Fruit fly (Drosophila melanogaster) Kc167 (cell line): ENCODE data around the gene Dsk.

Source experiments
- Myc ChIP-seq: fragments of >200 bp; optimal IDR thresholded peaks from 2 replicates; lab custom pipeline; 2017; ENCODE audit warnings: missing external identifiers
- Sin3A ChIP-seq: fragments of >200 bp; optimal IDR thresholded peaks from 2 replicates; lab custom pipeline; 2018; ENCODE audit warnings: missing external identifiers
- h ChIP-seq: fragments of >200 bp; optimal IDR thresholded peaks from 3 replicates; lab custom pipeline; 2018; ENCODE audit warnings: missing external identifiers
- insv ChIP-seq: fragments of >200 bp; optimal IDR thresholded peaks from 3 replicates; lab custom pipeline; 2018; ENCODE audit warnings: missing external identifiers
- psq ChIP-seq: fragments of >200 bp; optimal IDR thresholded peaks from 2 replicates; lab custom pipeline; 2017; ENCODE audit warnings: missing external identifiers
- ttk ChIP-seq: sonication (Bioruptor generic); optimal IDR thresholded peaks from 2 replicates; lab custom pipeline; 2017; ENCODE audit warnings: missing external identifiers

Dsk gene

DNA sequence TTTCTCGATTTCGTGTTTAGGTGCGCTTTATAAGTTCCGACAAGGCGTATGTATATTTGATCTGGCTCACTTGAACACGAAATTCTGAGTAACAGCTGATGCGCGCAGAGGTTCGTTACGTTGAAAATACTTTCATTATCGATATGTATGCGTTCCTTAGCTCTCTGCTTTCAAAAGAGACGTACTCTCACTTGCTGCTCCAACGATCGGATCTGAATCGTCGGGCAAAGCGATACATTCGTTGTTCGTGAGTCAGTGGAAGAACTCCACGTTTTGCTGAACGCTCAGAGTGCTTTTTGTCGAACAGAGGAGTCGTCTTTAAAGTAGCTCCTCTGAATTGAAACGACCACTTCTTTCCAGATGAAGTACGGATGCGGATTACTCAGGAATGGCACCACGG is 7.0 kb upstream of the Dsk start, which contains the start of gene beta-Man:
Gene beta-Man, plus strand, starts transcription at position 152 of the 400 bp plus-strand sequence.
- TF ChIP-seq Myc (lab: Kevin White, UChicago) (no peak), Sin3A (lab: Kevin White, UChicago) (no peak), ttk (no peak), insv (lab: Kevin White, UChicago) (no peak), h (lab: Kevin White, UChicago) (no peak), psq (lab: Kevin White, UChicago) (no peak)

DNA sequence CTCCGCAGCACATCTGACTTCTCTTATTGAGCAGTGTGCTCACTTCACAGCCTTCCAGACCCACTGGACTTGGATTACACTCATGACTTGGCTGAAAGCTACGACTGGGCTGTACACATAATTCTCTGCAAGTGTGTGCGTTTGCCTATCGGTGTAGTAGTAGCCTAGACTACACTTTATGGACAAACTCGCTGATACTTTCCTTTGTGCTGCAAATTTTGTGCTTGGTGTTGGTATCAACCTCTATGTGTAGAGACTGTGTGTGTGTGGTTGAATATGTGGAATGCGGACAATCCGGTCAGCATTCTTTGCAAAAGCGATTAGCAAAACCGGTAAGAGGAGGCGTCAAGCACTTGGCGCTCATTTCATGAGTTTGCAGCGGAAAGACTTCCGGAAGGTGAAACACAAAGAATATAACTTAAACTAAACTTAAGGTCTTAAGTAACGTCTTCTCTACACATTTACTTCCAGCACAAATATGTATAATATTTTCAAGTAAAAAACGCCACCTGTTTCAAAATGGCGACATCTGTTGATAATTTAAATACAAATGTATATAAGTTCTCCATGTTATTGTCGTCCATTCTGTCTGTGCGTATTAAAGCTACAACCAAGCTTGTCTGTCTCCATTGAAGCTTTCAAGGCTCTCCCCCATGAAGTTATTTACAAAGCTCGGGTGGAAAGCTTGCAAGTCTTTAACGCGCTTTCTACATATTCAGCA is 3.1 kb downstream of the Dsk start:
- TF ChIP-seq Myc (lab: Kevin White, UChicago) (no peak), insv (lab: Kevin White, UChicago) (no peak), ttk (no peak), Sin3A (lab: Kevin White, UChicago) (no peak), h (lab: Kevin White, UChicago) (no peak), psq (lab: Kevin White, UChicago) (no peak)

DNA sequence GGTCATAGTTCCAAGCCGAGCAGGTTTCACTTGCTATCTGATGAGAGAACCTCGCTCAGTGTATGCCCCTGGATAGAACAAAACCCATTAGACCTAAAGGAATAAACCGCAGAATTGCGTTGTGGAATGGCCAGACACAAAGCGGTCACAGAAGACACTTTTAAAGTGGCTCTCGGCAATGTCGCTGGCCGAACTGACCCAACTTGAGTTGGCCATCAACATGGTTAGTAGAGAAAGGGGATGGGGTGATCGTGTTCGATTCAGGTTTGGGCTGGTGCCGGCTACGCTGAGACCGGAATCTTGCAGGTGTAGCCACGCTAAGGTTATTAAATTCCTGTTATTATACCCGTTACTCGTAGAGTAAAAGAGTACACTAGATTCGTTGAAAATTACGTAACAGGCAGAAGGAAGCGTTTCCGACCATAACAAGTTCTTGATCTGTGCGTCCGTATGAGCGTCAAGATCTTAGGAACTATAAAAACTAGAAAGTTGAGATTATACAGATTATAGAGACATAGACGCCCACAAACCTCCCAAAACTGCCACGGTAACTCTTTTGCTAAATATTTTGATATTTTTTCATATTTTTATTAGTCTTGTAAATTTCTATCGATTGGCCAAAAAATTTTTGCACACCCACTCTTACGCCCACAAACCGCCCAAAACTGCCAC is 9.4 kb downstream of the Dsk start:
- TF ChIP-seq Sin3A (lab: Kevin White, UChicago): no peak

DNA sequence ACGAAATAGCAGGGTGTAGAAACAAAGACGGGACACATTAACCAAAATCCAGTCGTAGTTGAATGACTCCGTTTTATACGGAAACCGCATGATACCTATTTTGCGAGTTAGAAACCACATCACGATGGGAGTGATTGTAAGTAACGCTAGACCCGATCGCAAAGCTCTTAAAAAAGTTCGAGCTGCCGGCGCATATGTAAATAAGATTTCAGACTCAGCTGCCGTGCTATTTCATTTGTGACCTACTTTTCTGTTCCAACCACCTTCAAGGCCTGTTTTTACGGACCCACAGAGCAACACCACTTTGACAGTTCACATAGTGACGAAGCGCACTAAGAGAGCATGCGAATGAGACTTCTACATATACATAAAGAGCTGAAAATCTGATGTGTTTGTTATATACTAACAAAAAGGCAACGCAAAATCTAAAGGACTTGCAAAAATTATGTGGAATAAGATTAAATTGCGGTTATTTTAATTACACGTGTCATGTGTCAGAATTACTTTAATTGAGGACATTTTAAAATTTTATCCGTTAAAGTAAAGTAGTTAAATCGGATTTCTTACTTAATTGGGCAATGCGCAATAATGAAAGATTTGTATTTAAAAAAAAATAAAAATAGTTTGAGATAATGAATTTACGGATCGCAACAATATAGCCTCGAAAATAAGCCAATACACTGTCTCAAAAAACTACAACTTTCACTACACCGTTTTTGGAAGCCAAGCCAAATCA is 11.1 kb downstream of the Dsk start:
- no peak for TF ChIP-seq h (lab: Kevin White, UChicago)
- TF ChIP-seq Sin3A (lab: Kevin White, UChicago): no peak
- no peak for TF ChIP-seq insv (lab: Kevin White, UChicago)
- no peak for TF ChIP-seq psq (lab: Kevin White, UChicago)
- TF ChIP-seq Myc (lab: Kevin White, UChicago): no peak
- TF ChIP-seq ttk: no peak

DNA sequence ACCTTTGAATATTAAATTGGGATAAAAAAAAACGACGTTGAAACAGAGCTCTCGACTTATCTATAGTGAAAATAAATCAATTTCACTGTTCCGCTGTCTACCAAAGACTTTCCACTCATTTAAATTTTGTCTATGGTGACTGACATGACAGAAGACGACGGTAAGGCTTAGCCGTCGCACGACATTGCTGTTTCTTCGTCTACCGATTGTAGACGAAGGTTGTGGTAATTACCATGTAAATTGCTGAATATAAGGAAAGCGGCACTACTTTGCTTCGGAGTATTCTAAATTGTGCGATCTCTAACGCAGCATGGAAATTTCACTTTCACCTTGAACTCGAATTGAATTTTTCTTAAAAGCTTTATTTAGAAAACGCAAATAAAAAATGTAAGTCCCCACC is 13.3 kb downstream of the Dsk start:
- no peak for TF ChIP-seq psq (lab: Kevin White, UChicago)
- no peak for TF ChIP-seq ttk
- no peak for TF ChIP-seq Sin3A (lab: Kevin White, UChicago)
- no peak for TF ChIP-seq insv (lab: Kevin White, UChicago)
- no peak for TF ChIP-seq h (lab: Kevin White, UChicago)
- no peak for TF ChIP-seq Myc (lab: Kevin White, UChicago)

DNA sequence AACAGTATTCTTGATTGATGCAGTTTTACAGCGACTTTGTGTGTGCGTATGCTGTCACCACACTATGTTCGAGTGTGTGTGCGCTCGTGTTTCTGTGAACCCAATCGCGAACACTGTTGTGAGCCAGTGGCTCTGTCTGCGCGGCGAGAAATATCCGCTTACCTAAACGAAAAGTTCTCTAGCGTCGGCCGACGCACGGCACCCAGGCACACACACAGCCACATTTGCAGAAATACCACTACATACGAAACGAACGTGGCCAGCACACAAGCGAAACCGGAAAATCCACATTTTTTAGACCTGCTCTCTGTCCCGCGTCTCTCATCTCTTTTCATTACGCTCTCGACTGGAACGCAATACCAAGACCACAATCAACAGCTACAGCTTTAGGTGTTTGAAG is 15.1 kb downstream of the Dsk start:
- TF ChIP-seq Myc (lab: Kevin White, UChicago) (no peak), psq (lab: Kevin White, UChicago) (no peak), Sin3A (lab: Kevin White, UChicago) (no peak), ttk (no peak), insv (lab: Kevin White, UChicago) (no peak), h (lab: Kevin White, UChicago) (no peak)

DNA sequence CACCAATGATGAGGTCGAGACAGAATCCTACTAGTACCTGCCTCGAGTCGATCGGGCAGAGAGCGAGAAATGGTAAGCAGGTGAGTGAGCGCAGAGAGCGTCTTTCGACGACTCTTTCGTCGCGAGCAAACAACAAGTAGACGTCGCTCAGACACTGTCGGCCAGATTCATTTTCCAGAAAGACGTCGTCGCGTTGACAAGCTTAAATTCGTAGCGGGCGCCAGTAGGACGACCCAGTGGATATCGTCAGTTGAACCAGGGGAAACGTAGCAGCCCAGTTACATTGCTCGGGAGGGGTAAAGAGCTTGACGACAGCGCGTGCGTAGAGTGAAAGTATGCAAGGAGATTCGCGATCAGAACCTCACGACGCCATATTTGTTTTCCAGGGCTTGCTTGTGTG is 15.6 kb downstream of the Dsk start, which contains the start of gene CG12581:
Gene CG12581, plus strand, starts transcription at position 163 of the 400 bp plus-strand sequence.
- TF ChIP-seq ttk (no peak), Sin3A (lab: Kevin White, UChicago) (no peak), psq (lab: Kevin White, UChicago) (no peak), h (lab: Kevin White, UChicago) (no peak), insv (lab: Kevin White, UChicago) (no peak), Myc (lab: Kevin White, UChicago) (no peak)

DNA sequence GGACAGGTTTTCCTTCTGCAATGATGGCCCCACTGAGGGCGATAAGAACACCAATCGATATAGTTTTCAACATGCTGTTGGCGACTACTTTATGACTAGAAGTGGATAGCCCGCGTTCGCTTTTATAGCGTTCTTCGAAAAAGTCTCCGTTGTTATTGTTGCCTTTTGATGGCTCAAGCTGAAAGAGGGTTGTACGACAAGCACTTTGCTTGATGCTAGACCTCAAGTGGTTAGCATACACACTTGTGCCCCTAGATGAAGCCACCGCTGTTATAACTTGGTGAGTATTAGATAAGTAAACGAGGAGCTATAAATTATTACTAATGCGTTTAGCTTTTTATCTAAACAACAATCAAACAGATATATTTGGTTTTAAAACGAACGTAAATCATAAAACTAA is 27.9 kb downstream of the Dsk start, which contains the start of gene CG40198:
Gene CG40198, minus strand, starts transcription at position 101 of the 400 bp plus-strand sequence.
- no peak for TF ChIP-seq h (lab: Kevin White, UChicago)
- TF ChIP-seq psq (lab: Kevin White, UChicago): no peak
- TF ChIP-seq Sin3A (lab: Kevin White, UChicago): no peak
- TF ChIP-seq ttk: no peak
- TF ChIP-seq Myc (lab: Kevin White, UChicago): no peak
- no peak for TF ChIP-seq insv (lab: Kevin White, UChicago)
